Fruit fly (Drosophila melanogaster): ENCODE data around the gene Ctu2.

Gene Ctu2

dm6 chr2L:19517154-19517814 lies 24.2 kb upstream of the Ctu2 start, which contains the start of gene Hasp:
Gene Hasp, minus strand, starts transcription at chr2L:19517204.
- TF ChIP-seq CG15710 (tag; optimal IDR thresholded peaks at IDR 0.05): peak; percentile 18
- TF ChIP-seq Pif1B (GFP tag; optimal IDR thresholded peaks at IDR 0.05): peak; percentile 13
- no peak for TF ChIP-seq Snoo (tag; optimal IDR thresholded peaks at IDR 0.05)
- TF ChIP-seq CG9948 (tag; optimal IDR thresholded peaks at IDR 0.05): no peak
- peak; percentile 13; the same call in 1 of the 3 replicates for TF ChIP-seq CG4496 (GFP tag; IDR thresholded peaks at IDR 0.05)
- peak; percentile 21 for TF ChIP-seq Ets98B (GFP tag; IDR thresholded peaks at IDR 0.05)

dm6 chr2L:19516062-19516461 lies 23.0 kb upstream of the Ctu2 start:
- no peak for TF ChIP-seq CG32121 (GFP tag; IDR thresholded peaks at IDR 0.05)
- TF ChIP-seq CG8159 (tag; optimal IDR thresholded peaks at IDR 0.05): no peak
- no peak for TF ChIP-seq CG17806 (tag; optimal IDR thresholded peaks at IDR 0.05)
- no peak for TF ChIP-seq CG4496 (GFP tag; IDR thresholded peaks at IDR 0.05)
- no peak for TF ChIP-seq gl (tag; optimal IDR thresholded peaks at IDR 0.05)
- no peak for TF ChIP-seq fd96Ca (GFP tag; IDR thresholded peaks at IDR 0.05)
- no peak for TF ChIP-seq D1 (tag; optimal IDR thresholded peaks at IDR 0.05)
- no peak for TF ChIP-seq CG34367 (tag; optimal IDR thresholded peaks at IDR 0.05)
- no peak for TF ChIP-seq CG12605 (GFP tag; IDR thresholded peaks at IDR 0.05)
- TF ChIP-seq CG13204 (GFP tag; optimal IDR thresholded peaks at IDR 0.05): no peak
- TF ChIP-seq CG15710 (tag; optimal IDR thresholded peaks at IDR 0.05): no peak
- no peak for TF ChIP-seq CG9948 (tag; optimal IDR thresholded peaks at IDR 0.05)
- TF ChIP-seq Snoo (tag; optimal IDR thresholded peaks at IDR 0.05): no peak
- TF ChIP-seq Pif1A (GFP tag; optimal IDR thresholded peaks at IDR 0.05): no peak

dm6 chr2L:19512184-19512583 lies 19.1 kb upstream of the Ctu2 start:
- TF ChIP-seq CG13204 (GFP tag; optimal IDR thresholded peaks at IDR 0.05): no peak
- TF ChIP-seq CG12605 (GFP tag; IDR thresholded peaks at IDR 0.05): no peak
- TF ChIP-seq Pif1A (GFP tag; optimal IDR thresholded peaks at IDR 0.05): no peak
- no peak for TF ChIP-seq Pif1B (GFP tag; optimal IDR thresholded peaks at IDR 0.05)
- TF ChIP-seq CG10348 (GFP tag; IDR thresholded peaks at IDR 0.05): no peak
- no peak for TF ChIP-seq CG17806 (tag; optimal IDR thresholded peaks at IDR 0.05)
- TF ChIP-seq EcR (GFP tag; optimal IDR thresholded peaks at IDR 0.05): no peak
- no peak for TF ChIP-seq Ets98B (GFP tag; IDR thresholded peaks at IDR 0.05)
- TF ChIP-seq fd96Ca (GFP tag; IDR thresholded peaks at IDR 0.05): no peak
- TF ChIP-seq CG15710 (tag; optimal IDR thresholded peaks at IDR 0.05): no peak
- no peak for TF ChIP-seq D1 (tag; optimal IDR thresholded peaks at IDR 0.05)
- TF ChIP-seq CG8159 (tag; optimal IDR thresholded peaks at IDR 0.05): no peak

dm6 chr2L:19508361-19508918 lies 15.4 kb upstream of the Ctu2 start, which contains the start of gene cyst:
Gene cyst, minus strand, starts transcription at chr2L:19508764.
- TF ChIP-seq CG4496 (GFP tag; IDR thresholded peaks at IDR 0.05): 0 out of 3 replicates have a peak, but pooled peaks have one; percentile 14
- TF ChIP-seq Pif1A (GFP tag; optimal IDR thresholded peaks at IDR 0.05): no peak

dm6 chr2L:19506323-19506722 lies 13.3 kb upstream of the Ctu2 start:
- TF ChIP-seq Pif1A (GFP tag; optimal IDR thresholded peaks at IDR 0.05) (no peak), CG12605 (GFP tag; IDR thresholded peaks at IDR 0.05) (no peak), gl (tag; optimal IDR thresholded peaks at IDR 0.05) (no peak), Ets98B (GFP tag; IDR thresholded peaks at IDR 0.05) (no peak), D1 (tag; optimal IDR thresholded peaks at IDR 0.05) (no peak), CG4496 (GFP tag; IDR thresholded peaks at IDR 0.05) (no peak), CG9948 (tag; optimal IDR thresholded peaks at IDR 0.05) (no peak), CG13204 (GFP tag; optimal IDR thresholded peaks at IDR 0.05) (no peak), CG17806 (tag; optimal IDR thresholded peaks at IDR 0.05) (no peak), Pif1B (GFP tag; optimal IDR thresholded peaks at IDR 0.05) (no peak)

- no peak for TF ChIP-seq Ets98B (GFP tag; IDR thresholded peaks at IDR 0.05)
- no peak for TF ChIP-seq CG34367 (tag; optimal IDR thresholded peaks at IDR 0.05)
- TF ChIP-seq fd96Ca (GFP tag; IDR thresholded peaks at IDR 0.05): no peak
- no peak for TF ChIP-seq CG13204 (GFP tag; optimal IDR thresholded peaks at IDR 0.05)
- TF ChIP-seq Pif1B (GFP tag; optimal IDR thresholded peaks at IDR 0.05): no peak
- no peak for TF ChIP-seq CG8159 (tag; optimal IDR thresholded peaks at IDR 0.05)
- TF ChIP-seq Pif1A (GFP tag; optimal IDR thresholded peaks at IDR 0.05): no peak
- no peak for TF ChIP-seq D1 (tag; optimal IDR thresholded peaks at IDR 0.05)
- TF ChIP-seq CG4496 (GFP tag; IDR thresholded peaks at IDR 0.05): no peak
- no peak for TF ChIP-seq EcR (GFP tag; optimal IDR thresholded peaks at IDR 0.05)
- no peak for TF ChIP-seq CG15710 (tag; optimal IDR thresholded peaks at IDR 0.05)
- TF ChIP-seq CG8301 (tag; optimal IDR thresholded peaks at IDR 0.05): no peak
- no peak for TF ChIP-seq CG17806 (tag; optimal IDR thresholded peaks at IDR 0.05)
- TF ChIP-seq rn (GFP tag; IDR thresholded peaks at IDR 0.05): no peak
- TF ChIP-seq CG32121 (GFP tag; IDR thresholded peaks at IDR 0.05): no peak
- TF ChIP-seq CG9948 (tag; optimal IDR thresholded peaks at IDR 0.05): no peak
Measured at dm6 chr2L:19497983-19498382, 4.9 kb upstream of the Ctu2 start, which contains the start of gene Top3alpha. Gene Top3alpha, plus strand, starts transcription at chr2L:19498168.

- TF ChIP-seq CG8301 (tag; optimal IDR thresholded peaks at IDR 0.05) (no peak), Pif1B (GFP tag; optimal IDR thresholded peaks at IDR 0.05) (no peak), CG12605 (GFP tag; IDR thresholded peaks at IDR 0.05) (peak; percentile 61), CG32121 (GFP tag; IDR thresholded peaks at IDR 0.05) (peak; percentile 50), CG4496 (GFP tag; IDR thresholded peaks at IDR 0.05) (peak; percentile 40; the same call in 1 of the 3 replicates)
Measured at dm6 chr2L:19489997-19490461, 3.0 kb downstream of the Ctu2 start, which contains the start of the genes CG10194 and CG18094. Gene CG10194, minus strand, starts transcription at chr2L:19490104. Gene CG18094, plus strand, starts transcription at chr2L:19490262.

All from whole organism, pupa.